Worm (Caenorhabditis elegans) whole organism, L3 larva: ENCODE results near the gene Y41G9A.5.

Experiments
- R02D3.7 ChIP-seq: fragments of 150-350 bp; optimal IDR thresholded peaks from 2 replicates; lab custom pipeline; 2014; ENCODE audit warnings: missing biosample characterization, missing genetic modification characterization
- ZK546.5 ChIP-seq: sonication (generic microtip); optimal IDR thresholded peaks from 2 replicates; lab custom pipeline; 2017; ENCODE audit warnings: missing biosample characterization, missing genetic modification characterization
- ama-1 ChIP-seq: fragments of 150-350 bp; optimal IDR thresholded peaks from 2 replicates; lab custom pipeline; 2018
- ceh-82 ChIP-seq: fragments of 150-350 bp; optimal IDR thresholded peaks from 2 replicates; lab custom pipeline; 2014; ENCODE audit warnings: missing biosample characterization, missing genetic modification characterization
- ceh-9 ChIP-seq: sonication (generic microtip); optimal IDR thresholded peaks from 2 replicates; lab custom pipeline; 2018; ENCODE audit warnings: missing biosample characterization, missing genetic modification characterization
- egl-27 ChIP-seq: sonication (generic microtip); optimal IDR thresholded peaks from 4 replicates; lab custom pipeline; 2017; ENCODE audit warnings: missing biosample characterization, missing genetic modification reagents, missing genetic modification characterization
- egl-5 ChIP-seq: fragments of 150-350 bp; optimal IDR thresholded peaks from 2 replicates; lab custom pipeline; 2017; ENCODE audit warnings: missing biosample characterization, missing genetic modification reagents, missing genetic modification characterization, inconsistent platforms
- elt-1 ChIP-seq: fragments of 150-350 bp; optimal IDR thresholded peaks from 2 replicates; lab custom pipeline; 2014; ENCODE audit warnings: missing biosample characterization, missing genetic modification characterization
- elt-2 ChIP-seq: sonication (generic microtip); optimal IDR thresholded peaks from 2 replicates; lab custom pipeline; 2016; ENCODE audit warnings: missing genetic modification reagents, mild to moderate bottlenecking, missing genetic modification characterization, missing compliant biosample characterization
- elt-3 ChIP-seq, 3 experiments: fragments of 150-350 bp in 1 of 3; sonication (generic microtip) in 2 of 3; optimal IDR thresholded peaks; 2 replicates in 2 of 3; 4 replicates in 1 of 3; lab custom pipeline; 2014 to 2017; ENCODE audit warnings: missing biosample characterization in 3 of 3, missing genetic modification characterization in 3 of 3
- eor-1 ChIP-seq, 2 experiments: fragments of 150-350 bp; optimal IDR thresholded peaks; 2 replicates each; lab custom pipeline; 2014 to 2018; ENCODE audit warnings: missing biosample characterization in 2 of 2, missing genetic modification characterization in 2 of 2
- fkh-10 ChIP-seq: sonication (generic microtip); optimal IDR thresholded peaks from 2 replicates; lab custom pipeline; 2017; ENCODE audit warnings: missing biosample characterization, missing genetic modification reagents, missing genetic modification characterization
- fos-1 ChIP-seq: fragments of 150-350 bp; optimal IDR thresholded peaks from 2 replicates; lab custom pipeline; 2014; ENCODE audit warnings: missing biosample characterization, missing genetic modification characterization
- hmg-11 ChIP-seq: sonication (generic microtip); optimal IDR thresholded peaks from 2 replicates; lab custom pipeline; 2016; ENCODE audit warnings: missing genetic modification characterization, missing compliant biosample characterization
- jun-1 ChIP-seq: fragments of 150-350 bp; optimal IDR thresholded peaks from 2 replicates; lab custom pipeline; 2014; ENCODE audit warnings: missing biosample characterization, missing genetic modification reagents, missing genetic modification characterization
- lin-15B ChIP-seq: fragments of 150-350 bp; optimal IDR thresholded peaks from 2 replicates; lab custom pipeline; 2014; ENCODE audit warnings: missing biosample characterization, missing genetic modification characterization
- lsy-12 ChIP-seq: sonication (generic microtip); optimal IDR thresholded peaks from 2 replicates; lab custom pipeline; 2016; ENCODE audit warnings: mild to moderate bottlenecking, missing genetic modification characterization, missing compliant biosample characterization
- mml-1 ChIP-seq: fragments of 150-350 bp; sonication (generic microtip); optimal IDR thresholded peaks from 3 replicates; lab custom pipeline; 2014; ENCODE audit warnings: missing biosample characterization, missing genetic modification characterization
- nfya-1 ChIP-seq: sonication (generic microtip); optimal IDR thresholded peaks from 2 replicates; lab custom pipeline; 2017; ENCODE audit warnings: missing genetic modification characterization, mild to moderate bottlenecking, missing compliant biosample characterization, antibody characterized with exemption, moderate library complexity; ENCODE audit not compliant: insufficient read depth
- nhr-11 ChIP-seq: fragments of 150-350 bp; optimal IDR thresholded peaks from 2 replicates; lab custom pipeline; 2014; ENCODE audit warnings: missing biosample characterization, missing genetic modification characterization
- nhr-23 ChIP-seq: fragments of 150-350 bp; optimal IDR thresholded peaks from 2 replicates; lab custom pipeline; 2014; ENCODE audit warnings: missing biosample characterization, missing genetic modification reagents, missing genetic modification characterization
- nhr-25 ChIP-seq: sonication (generic microtip); optimal IDR thresholded peaks from 2 replicates; lab custom pipeline; 2017; ENCODE audit warnings: missing biosample characterization, missing genetic modification characterization
- nhr-43 ChIP-seq: sonication (generic microtip); optimal IDR thresholded peaks from 2 replicates; lab custom pipeline; 2016; ENCODE audit warnings: mild to moderate bottlenecking, missing genetic modification characterization, missing compliant biosample characterization; ENCODE audit not compliant: poor library complexity, severe bottlenecking
- nhr-77 ChIP-seq: fragments of 150-350 bp; optimal IDR thresholded peaks from 2 replicates; lab custom pipeline; 2014; ENCODE audit warnings: missing biosample characterization, missing genetic modification characterization
- pha-4 ChIP-seq: fragments of 150-350 bp; optimal IDR thresholded peaks from 2 replicates; lab custom pipeline; 2014; ENCODE audit warnings: missing biosample characterization, missing genetic modification reagents, missing genetic modification characterization
- tbx-2 ChIP-seq: sonication (generic microtip); optimal IDR thresholded peaks from 2 replicates; lab custom pipeline; 2016; ENCODE audit warnings: mild to moderate bottlenecking, missing genetic modification characterization, missing compliant biosample characterization
- unc-39 ChIP-seq: sonication (generic microtip); optimal IDR thresholded peaks from 4 replicates; lab custom pipeline; 2017; ENCODE audit warnings: missing biosample characterization, missing genetic modification characterization
- unc-62 ChIP-seq: fragments of 150-350 bp; sonication (generic microtip); optimal IDR thresholded peaks from 4 replicates; lab custom pipeline; 2014; ENCODE audit warnings: missing biosample characterization, missing genetic modification reagents, missing genetic modification characterization

The Y41G9A.5 gene

DNA sequence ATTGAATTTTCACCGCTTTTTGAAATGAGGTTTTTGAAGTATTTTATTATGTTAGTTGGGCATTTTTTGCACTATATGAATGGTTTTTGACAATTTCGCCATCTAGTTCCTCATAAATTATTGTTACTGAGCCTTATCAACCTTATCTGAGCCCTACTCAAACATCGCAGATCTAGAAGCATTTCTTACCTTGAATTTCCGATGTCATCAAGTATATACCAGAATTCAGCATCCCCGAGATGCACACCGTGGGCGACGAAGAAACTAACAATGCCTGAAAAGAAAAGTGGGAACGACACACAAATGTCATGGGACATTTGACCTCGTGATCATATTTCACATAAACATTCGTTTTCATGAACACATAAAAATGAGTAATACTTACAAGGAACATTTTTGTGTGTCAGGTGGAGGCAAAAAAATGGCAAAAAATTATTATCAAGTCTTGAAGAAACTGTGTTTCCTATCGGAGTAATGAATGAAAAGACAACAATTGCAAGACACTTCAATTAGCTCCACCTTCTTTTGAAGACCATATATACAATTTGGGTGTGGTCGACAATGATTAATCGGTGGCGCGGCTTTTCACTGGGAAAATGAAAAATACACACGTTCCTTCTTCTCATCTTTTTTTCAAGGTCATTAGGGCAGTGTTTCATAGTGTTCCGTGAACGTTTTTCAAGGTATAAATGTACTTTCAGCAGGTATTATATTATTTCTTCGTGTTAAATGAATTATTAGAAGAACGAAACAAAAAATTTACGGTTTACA, 26.0 kb downstream of the Y41G9A.5 start (continued):
- TF ChIP-seq elt-3 (tag; optimal IDR thresholded peaks at IDR 0.05; lab: Kevin White, UChicago) (no peak), unc-39 (no peak), tbx-2 (no peak), ceh-82 (tag; lab: Kevin White, UChicago) (no peak), nhr-25 (tag; lab: Kevin White, UChicago) (peak; percentile 67), R02D3.7 (tag; lab: Kevin White, UChicago) (no peak), lin-15B (no peak), nhr-43 (tag; lab: Kevin White, UChicago) (no peak), nhr-23 (tag; lab: Kevin White, UChicago) (peak; percentile 18), fkh-10 (GFP tag; lab: Kevin White, UChicago) (no peak), egl-5 (tag; lab: Kevin White, UChicago) (peak; percentile 54), ama-1 (lab: Kevin White, UChicago) (peak; percentile 66)

DNA sequence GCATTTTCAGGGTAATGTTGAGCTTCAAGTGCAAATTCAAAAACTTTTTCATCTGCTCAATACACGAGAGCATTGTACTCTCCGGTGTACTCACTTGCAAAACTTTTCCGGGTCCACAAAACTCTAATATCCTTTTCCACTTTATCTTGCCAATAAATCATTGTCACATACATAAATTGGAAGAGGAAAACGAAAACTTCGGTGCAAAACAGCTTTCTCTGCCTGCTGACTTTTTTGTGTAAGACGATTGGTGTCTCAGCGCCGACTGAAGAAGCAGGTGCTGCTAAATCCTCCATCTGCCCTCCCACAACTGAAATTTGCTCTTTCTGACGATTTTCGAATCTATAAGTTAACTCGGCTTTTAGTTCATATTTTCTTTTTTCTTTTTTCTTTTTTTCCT, 29.0 kb downstream of the Y41G9A.5 start:
- TF ChIP-seq elt-3 (tag; optimal IDR thresholded peaks at IDR 0.05; lab: Kevin White, UChicago) (no peak), elt-1 (no peak), unc-39 (no peak), ceh-9 (no peak), jun-1 (tag; lab: Kevin White, UChicago) (no peak), egl-27 (tag; lab: Kevin White, UChicago) (no peak), hmg-11 (tag; lab: Kevin White, UChicago) (no peak), nhr-77 (tag; lab: Kevin White, UChicago) (no peak), nhr-25 (tag; lab: Kevin White, UChicago) (no peak), fos-1 (tag; lab: Kevin White, UChicago) (no peak), egl-5 (tag; lab: Kevin White, UChicago) (no peak), ZK546.5 (no peak), nhr-23 (tag; lab: Kevin White, UChicago) (no peak), tbx-2 (no peak), nfya-1 (tag; lab: Kevin White, UChicago) (no peak), R02D3.7 (tag; lab: Kevin White, UChicago) (no peak), mml-1 (no peak), fkh-10 (GFP tag; lab: Kevin White, UChicago) (no peak), elt-2 (tag; lab: Kevin White, UChicago) (no peak)

ce11 chrX:2976148-2976547, 29.7 kb downstream of the Y41G9A.5 start, which contains the start of gene aakg-3:
Gene aakg-3 (plus strand): TSS chrX:2976448.
- TF ChIP-seq jun-1 (tag; lab: Kevin White, UChicago), result no peak
- peak; percentile 33 for TF ChIP-seq egl-5 (tag; lab: Kevin White, UChicago)
- TF ChIP-seq fos-1 (tag; lab: Kevin White, UChicago), result no peak
- no peak for TF ChIP-seq nhr-11 (tag; lab: Kevin White, UChicago)
- TF ChIP-seq ceh-82 (tag; lab: Kevin White, UChicago), result no peak
- TF ChIP-seq, all 47 proteins: peak for 1

ce11 chrX:2978100-2978499, 31.6 kb downstream of the Y41G9A.5 start:
- TF ChIP-seq unc-62 (GFP tag; lab: Kevin White, UChicago), result no peak
- no peak for TF ChIP-seq pha-4 (tag; lab: Kevin White, UChicago)
- no peak for TF ChIP-seq lsy-12

- TF ChIP-seq pha-4 (tag; lab: Kevin White, UChicago) (peak; percentile 28), lsy-12 (no peak), ZK546.5 (no peak), mml-1 (no peak), eor-1 (tag; optimal IDR thresholded peaks at IDR 0.05; lab: Kevin White, UChicago) (no peak), nhr-25 (tag; lab: Kevin White, UChicago) (no peak), ama-1 (lab: Kevin White, UChicago) (no peak), lin-15B (no peak)
Observed at ce11 chrX:2981715-2982114, 35.2 kb downstream of the Y41G9A.5 start, which contains the start of gene nspg-5. Gene nspg-5 (plus strand): TSS chrX:2982015.

ce11 chrX:2983996-2984395, 37.5 kb downstream of the Y41G9A.5 start, which contains the start of gene osm-5:
Gene osm-5 (plus strand): TSS chrX:2984263.
- TF ChIP-seq lsy-12, result no peak
- TF ChIP-seq ama-1 (lab: Kevin White, UChicago), result no peak
- TF ChIP-seq egl-27 (tag; lab: Kevin White, UChicago), result no peak
